Worm (Caenorhabditis elegans) whole organism, L3 larva: ENCODE measurements around the gene Y55H10A.2.

Experiments used
- R02D3.7 ChIP-seq: fragments of 150-350 bp; optimal IDR thresholded peaks from 2 replicates; lab custom pipeline; 2014; ENCODE audit warnings: missing biosample characterization, missing genetic modification characterization
- ZK546.5 ChIP-seq: sonication (generic microtip); optimal IDR thresholded peaks from 2 replicates; lab custom pipeline; 2017; ENCODE audit warnings: missing biosample characterization, missing genetic modification characterization
- aly-2 ChIP-seq: fragments of 150-350 bp; optimal IDR thresholded peaks from 2 replicates; lab custom pipeline; 2014; ENCODE audit warnings: missing biosample characterization, missing genetic modification characterization
- ama-1 ChIP-seq: fragments of 150-350 bp; optimal IDR thresholded peaks from 2 replicates; lab custom pipeline; 2018
- ceh-16 ChIP-seq: sonication (generic microtip); optimal IDR thresholded peaks from 2 replicates; lab custom pipeline; 2017; ENCODE audit warnings: missing biosample characterization, missing genetic modification characterization
- ceh-28 ChIP-seq: fragments of 150-350 bp; optimal IDR thresholded peaks from 2 replicates; lab custom pipeline; 2014; ENCODE audit warnings: missing biosample characterization, missing genetic modification reagents, missing genetic modification characterization
- daf-12 ChIP-seq: fragments of 150-350 bp; optimal IDR thresholded peaks from 2 replicates; lab custom pipeline; 2014; ENCODE audit warnings: missing biosample characterization, missing genetic modification reagents, missing genetic modification characterization
- egl-27 ChIP-seq: sonication (generic microtip); optimal IDR thresholded peaks from 4 replicates; lab custom pipeline; 2017; ENCODE audit warnings: missing biosample characterization, missing genetic modification reagents, missing genetic modification characterization
- egl-5 ChIP-seq: fragments of 150-350 bp; optimal IDR thresholded peaks from 2 replicates; lab custom pipeline; 2017; ENCODE audit warnings: missing biosample characterization, missing genetic modification reagents, missing genetic modification characterization, inconsistent platforms
- elt-1 ChIP-seq: fragments of 150-350 bp; optimal IDR thresholded peaks from 2 replicates; lab custom pipeline; 2014; ENCODE audit warnings: missing biosample characterization, missing genetic modification characterization
- elt-3 ChIP-seq, 3 experiments: fragments of 150-350 bp in 1 of 3; sonication (generic microtip) in 2 of 3; optimal IDR thresholded peaks; 2 replicates in 2 of 3; 4 replicates in 1 of 3; lab custom pipeline; 2014 to 2017; ENCODE audit warnings: missing biosample characterization in 3 of 3, missing genetic modification characterization in 3 of 3
- eor-1 ChIP-seq, 2 experiments: fragments of 150-350 bp; optimal IDR thresholded peaks; 2 replicates each; lab custom pipeline; 2014 to 2018; ENCODE audit warnings: missing biosample characterization in 2 of 2, missing genetic modification characterization in 2 of 2
- fkh-10 ChIP-seq: sonication (generic microtip); optimal IDR thresholded peaks from 2 replicates; lab custom pipeline; 2017; ENCODE audit warnings: missing biosample characterization, missing genetic modification reagents, missing genetic modification characterization
- fos-1 ChIP-seq: fragments of 150-350 bp; optimal IDR thresholded peaks from 2 replicates; lab custom pipeline; 2014; ENCODE audit warnings: missing biosample characterization, missing genetic modification characterization
- hmg-11 ChIP-seq: sonication (generic microtip); optimal IDR thresholded peaks from 2 replicates; lab custom pipeline; 2016; ENCODE audit warnings: missing genetic modification characterization, missing compliant biosample characterization
- jun-1 ChIP-seq: fragments of 150-350 bp; optimal IDR thresholded peaks from 2 replicates; lab custom pipeline; 2014; ENCODE audit warnings: missing biosample characterization, missing genetic modification reagents, missing genetic modification characterization
- lin-15B ChIP-seq: fragments of 150-350 bp; optimal IDR thresholded peaks from 2 replicates; lab custom pipeline; 2014; ENCODE audit warnings: missing biosample characterization, missing genetic modification characterization
- lin-39 ChIP-seq: fragments of 150-350 bp; optimal IDR thresholded peaks from 2 replicates; lab custom pipeline; 2018; ENCODE audit warnings: missing biosample characterization, missing genetic modification reagents, missing genetic modification characterization
- lsy-12 ChIP-seq: sonication (generic microtip); optimal IDR thresholded peaks from 2 replicates; lab custom pipeline; 2016; ENCODE audit warnings: mild to moderate bottlenecking, missing genetic modification characterization, missing compliant biosample characterization
- mdl-1 ChIP-seq: fragments of 150-350 bp; optimal IDR thresholded peaks from 2 replicates; lab custom pipeline; 2014; ENCODE audit warnings: missing biosample characterization, missing genetic modification characterization
- mml-1 ChIP-seq: fragments of 150-350 bp; sonication (generic microtip); optimal IDR thresholded peaks from 3 replicates; lab custom pipeline; 2014; ENCODE audit warnings: missing biosample characterization, missing genetic modification characterization
- nfya-1 ChIP-seq: sonication (generic microtip); optimal IDR thresholded peaks from 2 replicates; lab custom pipeline; 2017; ENCODE audit warnings: missing genetic modification characterization, mild to moderate bottlenecking, missing compliant biosample characterization, antibody characterized with exemption, moderate library complexity; ENCODE audit not compliant: insufficient read depth
- nhr-11 ChIP-seq: fragments of 150-350 bp; optimal IDR thresholded peaks from 2 replicates; lab custom pipeline; 2014; ENCODE audit warnings: missing biosample characterization, missing genetic modification characterization
- nhr-12 ChIP-seq: fragments of 150-350 bp; optimal IDR thresholded peaks from 2 replicates; lab custom pipeline; 2014; ENCODE audit warnings: missing biosample characterization, missing genetic modification characterization
- nhr-23 ChIP-seq: fragments of 150-350 bp; optimal IDR thresholded peaks from 2 replicates; lab custom pipeline; 2014; ENCODE audit warnings: missing biosample characterization, missing genetic modification reagents, missing genetic modification characterization
- nhr-237 ChIP-seq: fragments of 150-350 bp; optimal IDR thresholded peaks from 2 replicates; lab custom pipeline; 2014; ENCODE audit warnings: missing biosample characterization, missing genetic modification characterization
- nhr-25 ChIP-seq: sonication (generic microtip); optimal IDR thresholded peaks from 2 replicates; lab custom pipeline; 2017; ENCODE audit warnings: missing biosample characterization, missing genetic modification characterization
- nhr-28 ChIP-seq: fragments of 150-350 bp; optimal IDR thresholded peaks from 2 replicates; lab custom pipeline; 2014; ENCODE audit warnings: missing biosample characterization, missing genetic modification characterization
- nhr-43 ChIP-seq: sonication (generic microtip); optimal IDR thresholded peaks from 2 replicates; lab custom pipeline; 2016; ENCODE audit warnings: mild to moderate bottlenecking, missing genetic modification characterization, missing compliant biosample characterization; ENCODE audit not compliant: poor library complexity, severe bottlenecking
- nhr-67 ChIP-seq: fragments of 150-350 bp; optimal IDR thresholded peaks from 2 replicates; lab custom pipeline; 2014; ENCODE audit warnings: missing biosample characterization, missing genetic modification characterization
- nhr-76 ChIP-seq: fragments of 150-350 bp; sonication (generic microtip); optimal IDR thresholded peaks from 5 replicates; lab custom pipeline; 2014; ENCODE audit warnings: missing biosample characterization, missing genetic modification characterization
- nhr-77 ChIP-seq: fragments of 150-350 bp; optimal IDR thresholded peaks from 2 replicates; lab custom pipeline; 2014; ENCODE audit warnings: missing biosample characterization, missing genetic modification characterization
- pha-4 ChIP-seq: fragments of 150-350 bp; optimal IDR thresholded peaks from 2 replicates; lab custom pipeline; 2014; ENCODE audit warnings: missing biosample characterization, missing genetic modification reagents, missing genetic modification characterization
- pqm-1 ChIP-seq: fragments of 150-350 bp; optimal IDR thresholded peaks from 2 replicates; lab custom pipeline; 2017; ENCODE audit warnings: missing biosample characterization, missing genetic modification characterization, inconsistent platforms
- sea-2 ChIP-seq: fragments of 150-350 bp; sonication (generic microtip); optimal IDR thresholded peaks from 4 replicates; lab custom pipeline; 2014; ENCODE audit warnings: missing biosample characterization, missing genetic modification reagents, missing genetic modification characterization
- snpc-4 ChIP-seq: fragments of 150-350 bp; optimal IDR thresholded peaks from 2 replicates; lab custom pipeline; 2014; ENCODE audit warnings: missing biosample characterization, missing genetic modification characterization
- tbx-2 ChIP-seq: sonication (generic microtip); optimal IDR thresholded peaks from 2 replicates; lab custom pipeline; 2016; ENCODE audit warnings: mild to moderate bottlenecking, missing genetic modification characterization, missing compliant biosample characterization
- unc-39 ChIP-seq: sonication (generic microtip); optimal IDR thresholded peaks from 4 replicates; lab custom pipeline; 2017; ENCODE audit warnings: missing biosample characterization, missing genetic modification characterization
- unc-62 ChIP-seq: fragments of 150-350 bp; sonication (generic microtip); optimal IDR thresholded peaks from 4 replicates; lab custom pipeline; 2014; ENCODE audit warnings: missing biosample characterization, missing genetic modification reagents, missing genetic modification characterization
- ztf-11 ChIP-seq: fragments of 150-350 bp; optimal IDR thresholded peaks from 2 replicates; lab custom pipeline; 2014; ENCODE audit warnings: missing biosample characterization, missing genetic modification characterization
- ztf-4 ChIP-seq: fragments of 150-350 bp; optimal IDR thresholded peaks from 2 replicates; lab custom pipeline; 2014; ENCODE audit warnings: missing biosample characterization, missing genetic modification characterization

Gene Y55H10A.2

DNA sequence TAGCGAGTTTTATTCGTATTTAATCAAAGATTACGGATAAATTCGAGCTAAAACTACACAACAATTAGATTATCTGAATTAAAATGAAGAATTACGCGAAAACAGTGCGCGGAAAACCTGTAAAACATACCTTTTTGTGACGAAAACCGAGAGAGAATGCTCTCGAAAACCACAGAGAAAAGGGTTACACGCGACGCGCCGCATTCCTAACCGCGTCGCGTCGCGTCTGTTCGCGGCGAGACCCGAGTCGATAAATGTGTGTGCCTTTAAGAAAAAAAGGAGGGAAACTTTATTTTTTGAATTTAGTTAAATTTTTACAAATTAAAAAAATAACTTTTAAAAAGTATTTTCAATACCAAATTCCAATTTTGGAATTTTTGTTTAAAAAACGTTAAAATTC lies 24.6 kb upstream of the Y55H10A.2 start, which contains the start of gene hrpa-1 (continued):
- TF ChIP-seq ama-1 (lab: Kevin White, UChicago) (peak; percentile 73), fkh-10 (peak; percentile 58), unc-39 (tag; lab: Kevin White, UChicago) (no peak), nhr-28 (tag; lab: Kevin White, UChicago) (no peak), pqm-1 (tag; lab: Kevin White, UChicago) (peak; percentile 22), ceh-28 (tag; lab: Kevin White, UChicago) (peak; percentile 71), jun-1 (tag; lab: Kevin White, UChicago) (peak; percentile 55), aly-2 (tag; lab: Kevin White, UChicago) (no peak), mdl-1 (tag; lab: Kevin White, UChicago) (no peak), lin-15B (peak; percentile 93), nhr-23 (tag; lab: Kevin White, UChicago) (peak; percentile 85), ceh-16 (no peak), eor-1 (tag; optimal IDR thresholded peaks at IDR 0.05; lab: Kevin White, UChicago) (no peak), nhr-43 (tag; lab: Kevin White, UChicago) (no peak), pha-4 (tag; lab: Kevin White, UChicago) (peak; percentile 91), sea-2 (GFP tag; lab: Kevin White, UChicago) (no peak), nhr-25 (peak; percentile 66), R02D3.7 (tag; lab: Kevin White, UChicago) (peak; percentile 56), lin-39 (tag; lab: Kevin White, UChicago) (peak; percentile 88), egl-27 (tag; lab: Kevin White, UChicago) (no peak)
- TF ChIP-seq, all 47 proteins: peak for 20

- TF ChIP-seq nhr-43 (tag; lab: Kevin White, UChicago), result no peak
- TF ChIP-seq elt-1 (tag; lab: Kevin White, UChicago), result no peak
- TF ChIP-seq ztf-4, result no peak
- no peak for TF ChIP-seq jun-1 (tag; lab: Kevin White, UChicago)
- no peak for TF ChIP-seq fos-1
Observed at ce11 chrIV:3341170-3341569, 22.2 kb upstream of the Y55H10A.2 start, which contains the start of gene F42A6.2. F42A6.2 (plus strand) TSS chrIV:3341470.

DNA sequence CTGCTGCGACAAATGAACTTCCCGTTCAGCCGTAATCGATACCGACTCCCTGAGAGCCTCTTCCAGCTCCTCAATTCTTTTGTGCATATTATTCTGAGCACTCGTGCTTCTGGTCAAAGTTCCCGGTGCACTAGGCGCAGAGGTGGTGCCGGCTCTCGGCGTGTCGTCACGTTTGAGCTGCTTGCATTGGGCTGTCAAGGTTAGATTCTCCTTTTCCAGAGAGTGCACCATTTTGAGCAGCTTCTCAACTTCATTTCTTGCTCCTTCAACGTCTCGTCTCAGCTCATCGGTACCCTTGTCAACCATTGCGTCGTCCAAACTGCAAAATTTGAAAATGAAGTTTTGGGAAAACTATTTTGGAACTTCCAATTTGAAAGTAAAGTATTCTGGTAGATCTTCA lies 17.8 kb upstream of the Y55H10A.2 start:
- no peak for TF ChIP-seq unc-39 (tag; lab: Kevin White, UChicago)
- no peak for TF ChIP-seq nhr-23 (tag; lab: Kevin White, UChicago)
- TF ChIP-seq mml-1 (tag; lab: Kevin White, UChicago), result no peak
- no peak for TF ChIP-seq mdl-1 (tag; lab: Kevin White, UChicago)
- TF ChIP-seq nhr-12 (tag; lab: Kevin White, UChicago), result no peak
- no peak for TF ChIP-seq aly-2 (tag; lab: Kevin White, UChicago)
- no peak for TF ChIP-seq nhr-25
- TF ChIP-seq elt-3 (tag; optimal IDR thresholded peaks at IDR 0.05; lab: Kevin White, UChicago), result no peak
- TF ChIP-seq lin-39 (tag; lab: Kevin White, UChicago), result no peak
- no peak for TF ChIP-seq sea-2 (GFP tag; lab: Kevin White, UChicago)
- TF ChIP-seq hmg-11 (tag; lab: Kevin White, UChicago), result no peak

ce11 chrIV:3348334-3348733 lies 15.0 kb upstream of the Y55H10A.2 start:
- TF ChIP-seq aly-2 (tag; lab: Kevin White, UChicago), result no peak
- no peak for TF ChIP-seq nhr-11
- TF ChIP-seq ZK546.5, result no peak
- no peak for TF ChIP-seq daf-12 (tag; lab: Kevin White, UChicago)
- TF ChIP-seq egl-5, result no peak
- no peak for TF ChIP-seq lsy-12 (tag; lab: Kevin White, UChicago)
- TF ChIP-seq ceh-16, result no peak
- TF ChIP-seq nhr-67 (tag; lab: Kevin White, UChicago), result no peak
- no peak for TF ChIP-seq mdl-1 (tag; lab: Kevin White, UChicago)
- TF ChIP-seq pha-4 (tag; lab: Kevin White, UChicago), result no peak
- no peak for TF ChIP-seq tbx-2
- no peak for TF ChIP-seq elt-3 (tag; optimal IDR thresholded peaks at IDR 0.05; lab: Kevin White, UChicago)

DNA sequence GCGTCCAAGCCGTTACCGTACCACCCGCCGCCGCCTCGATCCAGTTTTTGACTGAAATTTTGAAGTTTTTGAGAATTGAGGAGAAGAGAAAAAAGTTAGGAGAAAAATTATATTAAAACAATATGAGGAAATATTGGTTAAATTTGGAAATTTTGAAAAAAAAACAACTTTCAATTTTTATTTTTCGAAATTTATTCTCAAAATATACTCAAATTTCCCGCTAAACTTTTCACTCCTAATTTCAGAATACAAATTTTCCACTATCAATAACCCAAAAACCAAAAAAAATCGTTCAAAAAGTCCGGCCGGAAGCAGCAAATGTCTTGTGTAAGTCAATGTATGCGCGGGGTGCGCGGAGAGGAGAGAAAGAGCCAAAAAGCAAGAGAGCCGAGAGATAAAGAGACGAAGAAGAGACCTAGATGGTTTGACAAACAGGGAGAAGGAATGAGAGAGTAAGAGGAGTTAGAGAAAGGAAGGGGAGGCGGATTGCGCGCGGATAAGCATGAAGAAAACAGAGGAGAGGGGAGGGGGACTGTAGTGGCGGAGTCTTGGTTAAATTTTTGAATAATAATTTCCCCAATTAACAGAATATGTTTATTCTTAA lies 13.2 kb upstream of the Y55H10A.2 start, which contains the start of gene elks-1:
Gene elks-1, minus strand, starts transcription at position 51 of the 604 bp plus-strand sequence.
- TF ChIP-seq egl-5, result no peak
- TF ChIP-seq nhr-237 (tag; lab: Kevin White, UChicago), result no peak
- TF ChIP-seq nhr-11, result no peak
- no peak for TF ChIP-seq mdl-1 (tag; lab: Kevin White, UChicago)
- no peak for TF ChIP-seq nhr-28 (tag; lab: Kevin White, UChicago)
- TF ChIP-seq unc-62 (GFP tag; lab: Kevin White, UChicago), result no peak
- TF ChIP-seq ZK546.5, result no peak
- peak; percentile 37 for TF ChIP-seq hmg-11 (tag; lab: Kevin White, UChicago)
- TF ChIP-seq snpc-4 (tag; lab: Kevin White, UChicago), result no peak
- no peak for TF ChIP-seq nhr-77
- TF ChIP-seq nhr-25, result no peak
- TF ChIP-seq nhr-43 (tag; lab: Kevin White, UChicago), result no peak
- no peak for TF ChIP-seq elt-1 (tag; lab: Kevin White, UChicago)
- TF ChIP-seq ztf-11 (tag; lab: Kevin White, UChicago), result no peak
- no peak for TF ChIP-seq mml-1 (tag; lab: Kevin White, UChicago)
- no peak for TF ChIP-seq ceh-28 (tag; lab: Kevin White, UChicago)
- TF ChIP-seq lin-39 (tag; lab: Kevin White, UChicago), result peak; percentile 0
- no peak for TF ChIP-seq nhr-76 (tag; lab: Kevin White, UChicago)
- no peak for TF ChIP-seq nhr-67 (tag; lab: Kevin White, UChicago)
- TF ChIP-seq ztf-4, result no peak
- TF ChIP-seq unc-39 (tag; lab: Kevin White, UChicago), result no peak
- peak; percentile 48 for TF ChIP-seq nfya-1 (tag; lab: Kevin White, UChicago)
